Worm (Caenorhabditis elegans): ENCODE results near the gene Y71G10AR.4.
A peak's percentile ranks its signal among the peaks of the same experiment; 100 is the strongest.

DNA sequence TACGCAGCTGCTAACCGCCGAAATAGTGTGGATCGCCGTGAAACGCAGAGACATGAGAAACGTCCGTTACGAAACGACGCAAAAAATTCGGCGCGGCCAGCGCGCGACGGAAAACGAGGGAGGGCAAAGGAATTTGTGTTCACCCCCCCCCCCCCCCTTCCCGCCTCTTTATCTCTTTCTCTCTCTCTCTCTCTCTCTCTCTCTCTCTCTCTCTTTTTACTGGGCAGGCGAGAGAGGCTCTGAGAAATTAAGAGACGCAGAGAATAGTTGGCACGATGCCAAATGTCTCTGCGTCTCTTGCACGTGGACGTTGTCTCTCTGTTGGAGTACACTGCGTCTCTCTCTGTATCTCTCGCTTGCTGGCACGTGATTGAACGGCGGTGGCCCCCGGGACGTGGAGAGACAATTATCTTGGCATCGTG is 20.5 kb downstream of the Y71G10AR.4 start:
- no peak for TF ChIP-seq ama-1 (optimal IDR thresholded peaks at IDR 0.05)
- peak; percentile 87 for TF ChIP-seq skn-1 (tag; optimal IDR thresholded peaks at IDR 0.05)
- TF ChIP-seq nhr-77 (tag; optimal IDR thresholded peaks at IDR 0.05) = peak; percentile 92
- peak; percentile 99 for TF ChIP-seq nhr-47 (tag; optimal IDR thresholded peaks at IDR 0.05)
- peak; percentile 93 for TF ChIP-seq elt-2 (tag; optimal IDR thresholded peaks at IDR 0.05)
- TF ChIP-seq lsy-2 (tag; optimal IDR thresholded peaks at IDR 0.05) = peak; percentile 90 to 92
- TF ChIP-seq sox-4 (tag; optimal IDR thresholded peaks at IDR 0.05) = peak; percentile 91
- TF ChIP-seq fkh-4 (tag; optimal IDR thresholded peaks at IDR 0.05; ENCODE audit: borderline replicate concordance) = peak; percentile 88
- no peak for TF ChIP-seq sptf-1 (tag; optimal IDR thresholded peaks at IDR 0.05)
- peak in 3 of 6 experiments; percentile 76 to 85 (median 81) for TF ChIP-seq elt-3 (tag; optimal IDR thresholded peaks at IDR 0.05)
- peak; percentile 96 for TF ChIP-seq mab-9 (GFP tag; IDR thresholded peaks at IDR 0.05)
- peak; percentile 98 for TF ChIP-seq sup-37 (GFP tag; optimal IDR thresholded peaks at IDR 0.05)

All from whole organism, L1 larva.